Fruit fly (Drosophila melanogaster) whole organism, wandering third instar larva: ENCODE measurements around the gene lsn.

ENCODE experiments used
- Abd-B ChIP-seq: fragments of >200 bp; optimal IDR thresholded peaks from 2 replicates; lab custom pipeline; 2017; ENCODE audit warnings: missing biosample characterization, missing genetic modification characterization
- CG32264 ChIP-seq: fragments of 200-800 bp; sonication (Bioruptor generic); optimal IDR thresholded peaks from 2 replicates; lab custom pipeline; 2016; ENCODE audit warnings: missing biosample characterization, missing genetic modification characterization
- CrebA ChIP-seq: fragments of 200-800 bp; sonication (Bioruptor generic); optimal IDR thresholded peaks from 2 replicates; lab custom pipeline; 2016; ENCODE audit warnings: missing biosample characterization, mild to moderate bottlenecking, missing genetic modification characterization, borderline replicate concordance
- Dfd ChIP-seq: fragments of >200 bp; optimal IDR thresholded peaks from 2 replicates; lab custom pipeline; 2017; ENCODE audit warnings: missing biosample characterization, missing genetic modification characterization
- Dif ChIP-seq: fragments of 200-275, 200-300 bp; sonication (Bioruptor generic); optimal IDR thresholded peaks from 2 replicates; lab custom pipeline; 2018; ENCODE audit warnings: missing biosample characterization, missing genetic modification characterization; ENCODE audit not compliant: partially characterized antibody
- HLH106 ChIP-seq: fragments of 200-800 bp; optimal IDR thresholded peaks from 3 replicates; lab custom pipeline; 2019; ENCODE audit warnings: missing biosample characterization, mild to moderate bottlenecking, missing genetic modification characterization, moderate library complexity
- Hnf4 ChIP-seq: fragments of 200-800 bp; sonication (Bioruptor generic); optimal IDR thresholded peaks from 2 replicates; lab custom pipeline; 2016; ENCODE audit warnings: missing biosample characterization, mild to moderate bottlenecking, missing genetic modification characterization
- Hr78 ChIP-seq: fragments of >200 bp; optimal IDR thresholded peaks from 2 replicates; lab custom pipeline; 2017; ENCODE audit warnings: missing biosample characterization, missing genetic modification characterization
- Hr83 ChIP-seq: fragments of 200-300 bp; sonication (Bioruptor generic); optimal IDR thresholded peaks from 2 replicates; lab custom pipeline; 2016; ENCODE audit warnings: missing biosample characterization, mild to moderate bottlenecking, missing genetic modification characterization, moderate library complexity; ENCODE audit not compliant: poor library complexity, severe bottlenecking
- Mio ChIP-seq: sonication (Bioruptor generic); optimal IDR thresholded peaks from 2 replicates; lab custom pipeline; 2016; ENCODE audit warnings: missing biosample characterization, missing genetic modification characterization
- Myc ChIP-seq: fragments of >200 bp; optimal IDR thresholded peaks from 2 replicates; lab custom pipeline; 2017
- N ChIP-seq: fragments of >200 bp; optimal IDR thresholded peaks from 2 replicates; lab custom pipeline; 2018; ENCODE audit warnings: missing biosample characterization, missing external identifiers, missing genetic modification characterization
- OdsH ChIP-seq: fragments of 200-800 bp; sonication (Bioruptor generic); optimal IDR thresholded peaks from 2 replicates; lab custom pipeline; 2016; ENCODE audit warnings: missing biosample characterization, mild to moderate bottlenecking, missing genetic modification characterization
- Rel ChIP-seq, 2 experiments: fragments of 200-800 bp; sonication (Bioruptor generic) in 1 of 2; optimal IDR thresholded peaks; 2 replicates in 1 of 2; 3 replicates in 1 of 2; lab custom pipeline; 2016 to 2019; ENCODE audit warnings: mild to moderate bottlenecking in 2 of 2, missing biosample characterization in 2 of 2, missing genetic modification characterization in 2 of 2, moderate library complexity in 1 of 2
- Sp1 ChIP-seq: fragments of 200-800 bp; sonication (Bioruptor generic); optimal IDR thresholded peaks from 3 replicates; lab custom pipeline; 2019; ENCODE audit warnings: missing biosample characterization, mild to moderate bottlenecking, missing genetic modification characterization, moderate library complexity
- Vsx2 ChIP-seq: fragments of 200-300, 225-300 bp; sonication (Bioruptor generic); optimal IDR thresholded peaks from 2 replicates; lab custom pipeline; 2018; ENCODE audit warnings: missing biosample characterization, missing genetic modification characterization; ENCODE audit not compliant: partially characterized antibody
- br ChIP-seq: fragments of 200-800 bp; sonication (Bioruptor generic); optimal IDR thresholded peaks from 2 replicates; lab custom pipeline; 2016; ENCODE audit warnings: missing biosample characterization, missing genetic modification characterization
- brk ChIP-seq: fragments of 200-800 bp; sonication (Bioruptor generic); optimal IDR thresholded peaks from 2 replicates; lab custom pipeline; 2016; ENCODE audit warnings: missing biosample characterization, mild to moderate bottlenecking, missing genetic modification characterization
- dl ChIP-seq, 2 experiments: fragments of 175-275, 200-275 bp in 1 of 2; fragments of 200-275 bp in 1 of 2; sonication (Bioruptor generic); optimal IDR thresholded peaks; lab custom pipeline; 2018; ENCODE audit warnings: mild to moderate bottlenecking in 2 of 2, missing biosample characterization in 2 of 2, missing genetic modification characterization in 2 of 2, moderate library complexity in 2 of 2; ENCODE audit not compliant: partially characterized antibody in 2 of 2, insufficient read depth in 1 of 2
- dmrt93B ChIP-seq: fragments of 200-800 bp; sonication (Bioruptor generic); optimal IDR thresholded peaks from 2 replicates; lab custom pipeline; 2018; ENCODE audit warnings: missing biosample characterization, mild to moderate bottlenecking, missing genetic modification characterization
- dsf ChIP-seq: sonication (Bioruptor generic); optimal IDR thresholded peaks from 2 replicates; lab custom pipeline; 2016; ENCODE audit warnings: missing biosample characterization, missing genetic modification characterization, borderline replicate concordance
- ey ChIP-seq: fragments of 200-800 bp; sonication (Bioruptor generic); optimal IDR thresholded peaks from 2 replicates; lab custom pipeline; 2016; ENCODE audit warnings: missing biosample characterization, missing genetic modification characterization
- h ChIP-seq: fragments of 200-800 bp; sonication (Bioruptor generic); optimal IDR thresholded peaks from 3 replicates; lab custom pipeline; 2016; ENCODE audit warnings: missing biosample characterization, mild to moderate bottlenecking, missing genetic modification characterization
- jim ChIP-seq: fragments of 175-275, 200-325 bp; sonication (Bioruptor generic); optimal IDR thresholded peaks from 2 replicates; lab custom pipeline; 2016; ENCODE audit warnings: missing biosample characterization, mild to moderate bottlenecking, missing genetic modification characterization
- lola ChIP-seq: fragments of >200 bp; optimal IDR thresholded peaks from 2 replicates; lab custom pipeline; 2017; ENCODE audit warnings: missing biosample characterization, missing genetic modification characterization
- pan ChIP-seq: fragments of >200 bp; optimal IDR thresholded peaks from 2 replicates; lab custom pipeline; 2017
- sage ChIP-seq: fragments of 200-800 bp; sonication (Bioruptor generic); optimal IDR thresholded peaks from 2 replicates; lab custom pipeline; 2016; ENCODE audit warnings: missing biosample characterization, mild to moderate bottlenecking, missing genetic modification characterization
- sv ChIP-seq: fragments of 200-800 bp; sonication (Bioruptor generic); optimal IDR thresholded peaks from 3 replicates; lab custom pipeline; 2016; ENCODE audit warnings: missing biosample characterization, missing genetic modification characterization
- tai ChIP-seq: sonication (Bioruptor generic); optimal IDR thresholded peaks from 2 replicates; lab custom pipeline; 2016; ENCODE audit warnings: missing biosample characterization, missing genetic modification characterization
- usp ChIP-seq: fragments of >200 bp; optimal IDR thresholded peaks from 2 replicates; lab custom pipeline; 2017; ENCODE audit warnings: missing biosample characterization, missing genetic modification characterization

Gene lsn

dm6 chr3R:21877636-21878035, 12.7 kb downstream of the lsn start, which contains the start of gene P5CDh2:
Gene P5CDh2, plus strand, starts transcription at chr3R:21877936.
- TF ChIP-seq dl (GFP tag; optimal IDR thresholded peaks at IDR 0.05; lab: Kevin White, UChicago; ENCODE audit: insufficient read depth in 1 of 2, partially characterized antibody in 2 of 2) (no peak), dsf (GFP tag; lab: Kevin White, UChicago) (no peak), h (GFP tag; lab: Kevin White, UChicago) (no peak), usp (GFP tag; lab: Kevin White, UChicago) (no peak), dmrt93B (GFP tag; lab: Kevin White, UChicago) (no peak), br (GFP tag; lab: Kevin White, UChicago) (no peak), Myc (lab: Kevin White, UChicago) (no peak)
- TF ChIP-seq, all 38 proteins: peak for 0

dm6 chr3R:21878473-21878872, 13.5 kb downstream of the lsn start, which contains the start of gene CG34148:
Gene CG34148, minus strand, starts transcription at chr3R:21878686.
- TF ChIP-seq brk (GFP tag; lab: Kevin White, UChicago) (no peak), Vsx2 (no peak), usp (GFP tag; lab: Kevin White, UChicago) (no peak), CrebA (GFP tag; lab: Kevin White, UChicago) (no peak), lola (GFP tag; lab: Kevin White, UChicago) (no peak), Hr83 (GFP tag; lab: Kevin White, UChicago) (no peak), Hnf4 (GFP tag; lab: Kevin White, UChicago) (no peak), Rel (GFP tag; optimal IDR thresholded peaks at IDR 0.05; lab: Kevin White, UChicago) (no peak), Rel (tag; optimal IDR thresholded peaks at IDR 0.05; lab: Kevin White, UChicago) (no peak), Abd-B (GFP tag; lab: Kevin White, UChicago) (no peak), Mio (GFP tag; lab: Kevin White, UChicago) (no peak), Myc (lab: Kevin White, UChicago) (no peak), jim (GFP tag; lab: Kevin White, UChicago) (no peak), OdsH (GFP tag; lab: Kevin White, UChicago) (no peak), tai (GFP tag; lab: Kevin White, UChicago) (no peak), HLH106 (no peak)

- TF ChIP-seq brk (GFP tag; lab: Kevin White, UChicago) (no peak), ey (GFP tag; lab: Kevin White, UChicago) (no peak), jim (GFP tag; lab: Kevin White, UChicago) (no peak), br (GFP tag; lab: Kevin White, UChicago) (no peak)
Observed at dm6 chr3R:21880510-21880909, 15.5 kb downstream of the lsn start, which contains the start of gene CG31465. Gene CG31465, plus strand, starts transcription at chr3R:21880810.

- TF ChIP-seq pan (lab: Kevin White, UChicago) = no peak
- TF ChIP-seq ey (GFP tag; lab: Kevin White, UChicago) = no peak
- no peak for TF ChIP-seq brk (GFP tag; lab: Kevin White, UChicago)
- no peak for TF ChIP-seq br (GFP tag; lab: Kevin White, UChicago)
- no peak for TF ChIP-seq dl (GFP tag; optimal IDR thresholded peaks at IDR 0.05; lab: Kevin White, UChicago; ENCODE audit: insufficient read depth in 1 of 2, partially characterized antibody in 2 of 2)
- no peak for TF ChIP-seq dsf (GFP tag; lab: Kevin White, UChicago)
- no peak for TF ChIP-seq dmrt93B (GFP tag; lab: Kevin White, UChicago)
- no peak for TF ChIP-seq Sp1
- TF ChIP-seq Dif = no peak
- no peak for TF ChIP-seq CG32264 (GFP tag; lab: Kevin White, UChicago)
- TF ChIP-seq CrebA (GFP tag; lab: Kevin White, UChicago) = no peak
- TF ChIP-seq tai (GFP tag; lab: Kevin White, UChicago) = no peak
- no peak for TF ChIP-seq lola (GFP tag; lab: Kevin White, UChicago)
- no peak for TF ChIP-seq N (GFP tag; lab: Kevin White, UChicago)
- no peak for TF ChIP-seq Abd-B (GFP tag; lab: Kevin White, UChicago)
- no peak for TF ChIP-seq Dfd (GFP tag; lab: Kevin White, UChicago)
- TF ChIP-seq jim (GFP tag; lab: Kevin White, UChicago) = no peak
- TF ChIP-seq Hr78 (GFP tag; lab: Kevin White, UChicago) = no peak
- no peak for TF ChIP-seq sage
- TF ChIP-seq sv (GFP tag; lab: Kevin White, UChicago) = no peak
- TF ChIP-seq, all 38 proteins: peak for 0
Observed at dm6 chr3R:21884354-21884753, 19.4 kb downstream of the lsn start, which contains the start of gene fit. Gene fit, minus strand, starts transcription at chr3R:21884454.
